Worm (Caenorhabditis elegans) whole organism, L4 larva: ENCODE results near the gene Y39A1A.9.
A peak's percentile ranks its signal among the peaks of the same experiment; 100 is the strongest.

Experiments used
- F37D6.2 ChIP-seq: sonication (generic microtip); optimal IDR thresholded peaks from 2 replicates; lab custom pipeline; 2016; ENCODE audit warnings: mild to moderate bottlenecking, missing genetic modification characterization, missing compliant biosample characterization
- F44E2.7 ChIP-seq: fragments of 200-800 bp; sonication (Bioruptor generic); IDR thresholded peaks from 2 replicates; pipeline ENCODE4 v2.1.2; 2022; ENCODE audit warnings: missing genetic modification characterization, missing compliant biosample characterization
- R02D3.7 ChIP-seq: fragments of 150-350 bp; sonication (generic microtip); optimal IDR thresholded peaks from 3 replicates; lab custom pipeline; 2014; ENCODE audit warnings: missing biosample characterization, missing genetic modification characterization
- Y48G9A.11 ChIP-seq: fragments of 200-800 bp; sonication (Bioruptor generic); IDR thresholded peaks from 2 replicates; pipeline ENCODE4 v1.3.6; 2022; ENCODE audit warnings: missing genetic modification reagents, missing genetic modification characterization, missing compliant biosample characterization
- ZK546.5 ChIP-seq, 2 experiments: sonication (generic microtip); optimal IDR thresholded peaks; 2 replicates each; lab custom pipeline; 2017; ENCODE audit warnings: missing biosample characterization in 2 of 2, missing genetic modification characterization in 2 of 2
- aha-1 ChIP-seq: fragments of 150-350 bp; peaks from one replicate; lab custom pipeline; 2014; ENCODE audit warnings: missing biosample characterization, missing genetic modification characterization
- ceh-44 ChIP-seq: fragments of 200-800 bp; sonication (Bioruptor generic); IDR thresholded peaks from 2 replicates; pipeline ENCODE4 v1.3.6; 2022; ENCODE audit warnings: missing genetic modification reagents, missing genetic modification characterization, missing compliant biosample characterization
- ceh-82 ChIP-seq: sonication (generic microtip); optimal IDR thresholded peaks from 2 replicates; lab custom pipeline; 2017; ENCODE audit warnings: missing biosample characterization, missing genetic modification characterization
- ces-1 ChIP-seq: fragments of 150-350 bp; sonication (generic microtip); optimal IDR thresholded peaks from 4 replicates; lab custom pipeline; 2014; ENCODE audit warnings: missing biosample characterization, missing genetic modification reagents, missing genetic modification characterization
- daf-16 ChIP-seq, 3 experiments: sonication (generic microtip); optimal IDR thresholded peaks; 2 replicates each; lab custom pipeline; 2016 to 2017; ENCODE audit warnings: missing genetic modification characterization in 3 of 3, missing genetic modification reagents in 3 of 3, mild to moderate bottlenecking in 2 of 3, missing compliant biosample characterization in 2 of 3, missing biosample characterization in 1 of 3, moderate library complexity in 1 of 3
- dmd-6 ChIP-seq: fragments of 200-800 bp; sonication (Bioruptor generic); IDR thresholded peaks from 2 replicates; pipeline ENCODE4 v1.3.6; 2022; ENCODE audit warnings: missing genetic modification reagents, missing genetic modification characterization, missing compliant biosample characterization
- dpl-1 ChIP-seq: fragments of 150-350 bp; optimal IDR thresholded peaks from 2 replicates; lab custom pipeline; 2014; ENCODE audit warnings: missing biosample characterization, missing genetic modification reagents, missing genetic modification characterization
- dve-1 ChIP-seq: sonication (generic microtip); optimal IDR thresholded peaks from 2 replicates; lab custom pipeline; 2017; ENCODE audit warnings: antibody characterized with exemption, mild to moderate bottlenecking, missing genetic modification characterization, missing compliant biosample characterization; ENCODE audit not compliant: insufficient read depth
- egl-27 ChIP-seq: sonication (generic microtip); optimal IDR thresholded peaks from 3 replicates; lab custom pipeline; 2017; ENCODE audit warnings: missing biosample characterization, missing genetic modification reagents, missing genetic modification characterization
- egl-43 ChIP-seq: fragments of 200-800 bp; sonication (Bioruptor generic); IDR thresholded peaks from 2 replicates; pipeline ENCODE4 v1.3.6; 2022; ENCODE audit warnings: missing genetic modification reagents, missing genetic modification characterization, missing compliant biosample characterization
- fos-1 ChIP-seq: fragments of 150-350 bp; optimal IDR thresholded peaks from 2 replicates; lab custom pipeline; 2014; ENCODE audit warnings: missing biosample characterization, missing genetic modification characterization
- hlh-30 ChIP-seq: sonication (generic microtip); optimal IDR thresholded peaks from 2 replicates; lab custom pipeline; 2017; ENCODE audit warnings: antibody characterized with exemption, mild to moderate bottlenecking, missing genetic modification characterization, missing compliant biosample characterization; ENCODE audit not compliant: insufficient read depth
- hmg-1.1 ChIP-seq: fragments of 200-800 bp; sonication (Bioruptor generic); IDR thresholded peaks from 2 replicates; pipeline ENCODE4 v1.3.6; 2022; ENCODE audit warnings: missing genetic modification reagents, missing genetic modification characterization, missing compliant biosample characterization
- lin-13 ChIP-seq: fragments of 150-350 bp; optimal IDR thresholded peaks from 2 replicates; lab custom pipeline; 2014; ENCODE audit warnings: missing biosample characterization, missing genetic modification reagents, missing genetic modification characterization
- lin-29 ChIP-seq: fragments of 200-800 bp; sonication (Bioruptor generic); IDR thresholded peaks from 2 replicates; pipeline ENCODE4 v1.3.6; 2022; ENCODE audit warnings: missing genetic modification reagents, missing genetic modification characterization, missing compliant biosample characterization
- lin-38 ChIP-seq: fragments of 200-800 bp; sonication (Bioruptor generic); IDR thresholded peaks from 2 replicates; pipeline ENCODE4 v1.3.6; 2022; ENCODE audit warnings: missing genetic modification reagents, missing genetic modification characterization, missing compliant biosample characterization
- lir-3 ChIP-seq: sonication (generic microtip); optimal IDR thresholded peaks from 2 replicates; lab custom pipeline; 2016; ENCODE audit warnings: mild to moderate bottlenecking, missing genetic modification characterization, missing compliant biosample characterization
- lsy-2 ChIP-seq, 2 experiments: fragments of 150-350 bp in 1 of 2; sonication (generic microtip) in 1 of 2; optimal IDR thresholded peaks; 2 replicates each; lab custom pipeline; 2014 to 2017; ENCODE audit warnings: missing biosample characterization in 2 of 2, missing genetic modification characterization in 2 of 2
- madf-9 ChIP-seq: fragments of 200-800 bp; sonication (Bioruptor generic); conservative IDR thresholded peaks from 2 replicates; pipeline ENCODE4 v1.3.6; 2022; ENCODE audit warnings: missing genetic modification reagents, missing genetic modification characterization, missing compliant biosample characterization
- mep-1 ChIP-seq: fragments of 150-350 bp; sonication (generic microtip); optimal IDR thresholded peaks from 3 replicates; lab custom pipeline; 2014; ENCODE audit warnings: missing biosample characterization, missing genetic modification characterization
- mes-2 ChIP-seq: sonication (generic microtip); optimal IDR thresholded peaks from 2 replicates; lab custom pipeline; 2016; ENCODE audit warnings: missing genotype, mild to moderate bottlenecking, missing genetic modification characterization, missing compliant biosample characterization; ENCODE audit not compliant: poor library complexity, severe bottlenecking
- mxl-2 ChIP-seq: fragments of 200-800 bp; sonication (Bioruptor generic); conservative IDR thresholded peaks from 2 replicates; pipeline ENCODE4 v1.3.6; 2022; ENCODE audit warnings: missing genetic modification reagents, missing genetic modification characterization, missing compliant biosample characterization
- nhr-102 ChIP-seq: sonication (generic microtip); optimal IDR thresholded peaks from 2 replicates; lab custom pipeline; 2016; ENCODE audit warnings: mild to moderate bottlenecking, missing genetic modification characterization, moderate library complexity, missing compliant biosample characterization
- nhr-111 ChIP-seq: fragments of 200-800 bp; sonication (Bioruptor generic); optimal IDR thresholded peaks from 2 replicates; lab custom pipeline; 2018; ENCODE audit warnings: mild to moderate bottlenecking, missing genetic modification characterization, missing compliant biosample characterization
- nhr-237 ChIP-seq: sonication (generic microtip); optimal IDR thresholded peaks from 2 replicates; lab custom pipeline; 2017; ENCODE audit warnings: missing biosample characterization, missing genetic modification characterization
- nhr-28 ChIP-seq: fragments of 150-350 bp; optimal IDR thresholded peaks from 2 replicates; lab custom pipeline; 2014; ENCODE audit warnings: missing biosample characterization, missing genetic modification characterization
- nhr-42 ChIP-seq: fragments of 200-800 bp; sonication (Bioruptor generic); IDR thresholded peaks from 2 replicates; pipeline ENCODE4 v1.3.6; 2022; ENCODE audit warnings: missing genetic modification characterization, missing compliant biosample characterization
- nhr-6 ChIP-seq: fragments of 150-350 bp; optimal IDR thresholded peaks from 2 replicates; lab custom pipeline; 2014; ENCODE audit warnings: missing biosample characterization, missing genetic modification characterization
- nhr-77 ChIP-seq: fragments of 150-350 bp; optimal IDR thresholded peaks from 2 replicates; lab custom pipeline; 2014; ENCODE audit warnings: missing biosample characterization, missing genetic modification characterization
- pqm-1 ChIP-seq: sonication (generic microtip); optimal IDR thresholded peaks from 2 replicates; lab custom pipeline; 2017; ENCODE audit warnings: missing biosample characterization, missing genetic modification characterization
- saeg-2 ChIP-seq: fragments of 200-800 bp; sonication (Bioruptor generic); IDR thresholded peaks from 2 replicates; pipeline ENCODE4 v1.3.6; 2022; ENCODE audit warnings: missing genetic modification reagents, missing genetic modification characterization, missing compliant biosample characterization
- skn-1 ChIP-seq: fragments of 150-350 bp; optimal IDR thresholded peaks from 2 replicates; lab custom pipeline; 2014; ENCODE audit warnings: missing biosample characterization, missing genetic modification characterization
- tag-97 ChIP-seq: fragments of 200-800 bp; sonication (Bioruptor generic); IDR thresholded peaks from 2 replicates; pipeline ENCODE4 v1.3.6; 2022; ENCODE audit warnings: missing genetic modification characterization, missing compliant biosample characterization
- tra-1 ChIP-seq: fragments of 200-800 bp; sonication (Bioruptor generic); IDR thresholded peaks from 2 replicates; pipeline ENCODE4 v1.3.6; 2022; ENCODE audit warnings: missing genetic modification reagents, missing genetic modification characterization, missing compliant biosample characterization
- unc-130 ChIP-seq: sonication (generic microtip); optimal IDR thresholded peaks from 2 replicates; lab custom pipeline; 2016; ENCODE audit warnings: missing genetic modification reagents, missing genetic modification characterization, missing compliant biosample characterization
- unc-39 ChIP-seq: sonication (generic microtip); optimal IDR thresholded peaks from 2 replicates; lab custom pipeline; 2017; ENCODE audit warnings: missing biosample characterization, missing genetic modification characterization
- zag-1 ChIP-seq: fragments of 150-350 bp; optimal IDR thresholded peaks from 2 replicates; lab custom pipeline; 2014; ENCODE audit warnings: missing biosample characterization, missing genetic modification characterization
- ztf-11 ChIP-seq: fragments of 150-350 bp; optimal IDR thresholded peaks from 2 replicates; lab custom pipeline; 2014; ENCODE audit warnings: missing biosample characterization, missing genetic modification characterization

Y39A1A.9 gene

ce11 chrIII:10642781-10643180 lies 9.5 kb upstream of the Y39A1A.9 start, which contains the start of the genes dhs-11 and orc-1:
TSS of gene dhs-11 (minus strand) at chrIII:10642865.
TSS of gene orc-1 (plus strand) at chrIII:10643129.
- TF ChIP-seq fos-1 (tag; lab: Kevin White, UChicago) (no peak), ceh-82 (tag; lab: Kevin White, UChicago) (no peak), F44E2.7 (no peak), dpl-1 (GFP tag; lab: Kevin White, UChicago) (peak; percentile 89), hlh-30 (tag; lab: Kevin White, UChicago) (peak; percentile 12), dmd-6 (GFP tag; lab: Robert Waterston, UW) (no peak), lin-38 (peak; percentile 69), egl-43 (no peak), lin-29 (GFP tag; lab: Robert Waterston, UW) (no peak), tag-97 (GFP tag; lab: Robert Waterston, UW) (no peak), nhr-42 (GFP tag; lab: Robert Waterston, UW) (no peak), R02D3.7 (tag; lab: Kevin White, UChicago) (no peak), nhr-77 (tag; lab: Kevin White, UChicago) (no peak), egl-27 (tag; lab: Kevin White, UChicago) (no peak), hmg-1.1 (0 out of 2 replicates have a peak, but pooled peaks have one; percentile 48), F37D6.2 (tag; lab: Kevin White, UChicago) (no peak), aha-1 (tag; lab: Kevin White, UChicago) (peak; percentile 67), daf-16 (GFP tag; optimal IDR thresholded peaks at IDR 0.05; lab: Kevin White, UChicago) (no peak), daf-16 (tag; optimal IDR thresholded peaks at IDR 0.05; lab: Kevin White, UChicago) (peak; percentile 30), saeg-2 (GFP tag; lab: Robert Waterston, UW) (no peak), pqm-1 (tag; lab: Kevin White, UChicago) (no peak), tra-1 (GFP tag; lab: Robert Waterston, UW) (no peak), mep-1 (tag; lab: Kevin White, UChicago) (peak; percentile 26), zag-1 (tag; lab: Kevin White, UChicago) (no peak), lsy-2 (tag; optimal IDR thresholded peaks at IDR 0.05; lab: Kevin White, UChicago) (peak; percentile 69 to 99), skn-1 (no peak), nhr-28 (tag; lab: Kevin White, UChicago) (peak; percentile 9), Y48G9A.11 (GFP tag; lab: Robert Waterston, UW) (no peak), mxl-2 (no peak), nhr-111 (GFP tag; lab: Kevin White, UChicago) (no peak), unc-130 (GFP tag; lab: Kevin White, UChicago) (peak; percentile 32), nhr-6 (tag; lab: Kevin White, UChicago) (peak; percentile 47), nhr-102 (tag; lab: Kevin White, UChicago) (no peak), nhr-237 (tag; lab: Kevin White, UChicago) (no peak), ceh-44 (GFP tag; lab: Robert Waterston, UW) (no peak), ztf-11 (tag; lab: Kevin White, UChicago) (no peak), lir-3 (tag; lab: Kevin White, UChicago) (no peak), madf-9 (GFP tag; lab: Robert Waterston, UW) (no peak), ZK546.5 (tag; optimal IDR thresholded peaks at IDR 0.05; lab: Kevin White, UChicago) (no peak), mes-2 (peak; percentile 68), lin-13 (GFP tag; lab: Kevin White, UChicago) (no peak), unc-39 (tag; lab: Kevin White, UChicago) (no peak), ces-1 (GFP tag; lab: Kevin White, UChicago) (no peak), dve-1 (tag; lab: Kevin White, UChicago) (peak; percentile 56)
